Worm (Caenorhabditis elegans): ENCODE results near the gene dcar-1.
A peak's percentile ranks its signal among the peaks of the same experiment; 100 is the strongest.

- TF ChIP-seq fkh-10 (GFP tag; optimal IDR thresholded peaks at IDR 0.05) (peak; percentile 78), daf-12 (tag; optimal IDR thresholded peaks at IDR 0.05) (no peak), nhr-77 (tag; optimal IDR thresholded peaks at IDR 0.05) (peak; percentile 93), ces-1 (GFP tag; optimal IDR thresholded peaks at IDR 0.05) (no peak), vab-7 (GFP tag; IDR thresholded peaks at IDR 0.05) (peak; percentile 39; the same call in 1 of the 2 replicates), lsy-2 (tag; optimal IDR thresholded peaks at IDR 0.05) (peak; percentile 87 to 92), lin-39 (tag; optimal IDR thresholded peaks at IDR 0.05) (no peak)
Observed at ce11 chrV:17951172-17951999, 41.3 kb downstream of the dcar-1 start, which contains the start of gene Y59A8B.24.
